Fruit fly (Drosophila melanogaster) Kc167 (cell line): ENCODE measurements around the gene CG34263.

Source experiments
- Myc ChIP-seq: fragments of >200 bp; optimal IDR thresholded peaks from 2 replicates; lab custom pipeline; 2017; ENCODE audit warnings: missing external identifiers
- Sin3A ChIP-seq: fragments of >200 bp; optimal IDR thresholded peaks from 2 replicates; lab custom pipeline; 2018; ENCODE audit warnings: missing external identifiers
- insv ChIP-seq: fragments of >200 bp; optimal IDR thresholded peaks from 3 replicates; lab custom pipeline; 2018; ENCODE audit warnings: missing external identifiers
- psq ChIP-seq: fragments of >200 bp; optimal IDR thresholded peaks from 2 replicates; lab custom pipeline; 2017; ENCODE audit warnings: missing external identifiers
- ttk ChIP-seq: sonication (Bioruptor generic); optimal IDR thresholded peaks from 2 replicates; lab custom pipeline; 2017; ENCODE audit warnings: missing external identifiers

- TF ChIP-seq Myc (lab: Kevin White, UChicago) (no peak), ttk (no peak), psq (lab: Kevin White, UChicago) (no peak), insv (lab: Kevin White, UChicago) (no peak), Sin3A (lab: Kevin White, UChicago) (no peak)
Measured at dm6 chr3L:292146-292776, 26.6 kb upstream of the CG34263 start.
